Worm (Caenorhabditis elegans): ENCODE results near the gene ceh-16.

DNA sequence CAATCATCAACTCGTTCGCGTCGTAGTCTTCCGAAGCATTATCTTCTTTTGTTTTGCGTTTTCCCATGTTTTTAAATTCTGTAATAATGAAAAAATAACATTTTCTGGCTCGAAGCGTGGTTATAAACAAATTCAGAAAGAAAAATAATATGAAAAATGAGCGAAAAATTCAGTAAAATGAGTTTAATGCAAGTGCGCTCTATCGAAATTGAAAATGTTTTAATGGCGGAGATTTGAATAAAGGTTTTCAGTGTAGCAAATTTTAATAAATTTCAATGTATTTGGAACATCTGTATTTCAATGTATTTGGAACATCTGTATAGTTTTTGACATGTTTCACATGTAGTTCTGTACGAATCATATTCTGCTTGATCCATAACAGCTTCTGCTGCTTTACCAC, 8.0 kb upstream of the ceh-16 start, which contains the start of gene rha-2:
- TF ChIP-seq him-1 (tag; optimal IDR thresholded peaks at IDR 0.05), result no peak
- no peak for TF ChIP-seq dao-5 (tag; optimal IDR thresholded peaks at IDR 0.05)
- no peak for TF ChIP-seq W03F9.2 (tag; optimal IDR thresholded peaks at IDR 0.05)
